Worm (Caenorhabditis elegans) whole organism, dauer: Measurements from ENCODE around the gene unc-62.
"Not testable (repeated sequence)": the region's sequence is repeated elsewhere in the genome, so short reads cannot be mapped to it uniquely, and the experiment has no call there.

ENCODE experiments used
- unc-62 ChIP-seq: sonication (generic microtip); optimal IDR thresholded peaks from 2 replicates; lab custom pipeline; 2017; ENCODE audit warnings: missing biosample characterization, missing genetic modification reagents, missing genetic modification characterization

The unc-62 gene

ce11 chrV:4523312-4523711 lies 26.1 kb downstream of the unc-62 start:
- TF ChIP-seq unc-62 = no peak

ce11 chrV:4523844-4524243 lies 26.6 kb downstream of the unc-62 start:
- no peak for TF ChIP-seq unc-62

ce11 chrV:4524327-4524726 lies 27.1 kb downstream of the unc-62 start:
- no peak for TF ChIP-seq unc-62

- TF ChIP-seq unc-62 = no peak
These were observed 27.8 kb downstream of the unc-62 start for ce11 chrV:4525106-4525505.

- no peak for TF ChIP-seq unc-62
These were observed 28.3 kb downstream of the unc-62 start for ce11 chrV:4525512-4525911.

ce11 chrV:4526801-4527425 lies 29.7 kb downstream of the unc-62 start:
- TF ChIP-seq unc-62 = no peak

- no peak for TF ChIP-seq unc-62
These were observed 30.7 kb downstream of the unc-62 start for ce11 chrV:4527934-4528333.

- TF ChIP-seq unc-62 = no peak
These were observed 38.5 kb downstream of the unc-62 start for ce11 chrV:4535736-4536135.

- no peak for TF ChIP-seq unc-62
These were observed 42.6 kb downstream of the unc-62 start for ce11 chrV:4539855-4540254.

ce11 chrV:4546854-4547253 lies 49.6 kb downstream of the unc-62 start:
- TF ChIP-seq unc-62 = no peak

ce11 chrV:4549191-4549590 lies 51.9 kb downstream of the unc-62 start, which contains the start of gene sos-1:
Gene sos-1 (minus strand): TSS chrV:4549291.
- TF ChIP-seq unc-62 = no peak

- no peak for TF ChIP-seq unc-62
These were observed 53.2 kb downstream of the unc-62 start for ce11 chrV:4550459-4550858.

- TF ChIP-seq unc-62 = no peak
These were observed 54.6 kb downstream of the unc-62 start for ce11 chrV:4551911-4552310.

- not testable (repeated sequence) for TF ChIP-seq unc-62
These were observed 56.3 kb downstream of the unc-62 start, which contains the start of gene Y61A9LA.12 for ce11 chrV:4553572-4553971. Gene Y61A9LA.12 (plus strand): TSS chrV:4553872.

ce11 chrV:4559701-4560100 lies 62.4 kb downstream of the unc-62 start, which contains the start of gene Y61A9LA.7:
Gene Y61A9LA.7 (minus strand): TSS chrV:4559801.
- no peak for TF ChIP-seq unc-62

- not testable (repeated sequence) for TF ChIP-seq unc-62
These were observed 63.2 kb downstream of the unc-62 start, which contains the start of gene Y61A9LA.4 for ce11 chrV:4560441-4560840. Gene Y61A9LA.4 (plus strand): TSS chrV:4560741.
